Fruit fly (Drosophila melanogaster) whole organism, embryonic: ENCODE results near the gene CBP.
A peak's percentile ranks its signal among the peaks of the same experiment; 100 is the strongest.

ENCODE experiments used
- Abd-B ChIP-seq: fragments of 200-800 bp; sonication (Bioruptor generic); optimal IDR thresholded peaks from 2 replicates; lab custom pipeline; 2018; ENCODE audit warnings: missing biosample characterization, mild to moderate bottlenecking, missing genetic modification characterization, moderate library complexity
- Atf3 ChIP-seq: fragments of 200-800 bp; sonication (Bioruptor generic); optimal IDR thresholded peaks from 3 replicates; lab custom pipeline; 2016; ENCODE audit warnings: missing biosample characterization, missing genetic modification characterization
- CG10147 ChIP-seq: fragments of 200-800 bp; sonication (Bioruptor generic); optimal IDR thresholded peaks from 2 replicates; lab custom pipeline; 2019; ENCODE audit warnings: missing biosample characterization, mild to moderate bottlenecking, missing genetic modification characterization, moderate library complexity
- CG11398 ChIP-seq: fragments of 200-800 bp; sonication (Bioruptor generic); optimal IDR thresholded peaks from 2 replicates; lab custom pipeline; 2016; ENCODE audit warnings: missing biosample characterization, missing genetic modification characterization
- CG13287 ChIP-seq: fragments of 200-800 bp; sonication (Bioruptor generic); IDR thresholded peaks from 2 replicates; pipeline ENCODE4 v1.3.6; 2022; ENCODE audit warnings: missing biosample characterization, missing genetic modification characterization; ENCODE audit not compliant: partially characterized antibody
- CG14441 ChIP-seq: fragments of 200-800 bp; sonication (Bioruptor generic); IDR thresholded peaks from 2 replicates; pipeline ENCODE4 v1.3.6; 2022; ENCODE audit warnings: missing biosample characterization, missing genetic modification characterization
- CG1529 ChIP-seq: fragments of 200-800 bp; sonication (Bioruptor generic); optimal IDR thresholded peaks from 3 replicates; lab custom pipeline; 2018; ENCODE audit warnings: missing biosample characterization, missing genetic modification characterization
- CG1602 ChIP-seq: fragments of 200-800 bp; sonication (Bioruptor generic); optimal IDR thresholded peaks from 3 replicates; lab custom pipeline; 2016; ENCODE audit warnings: missing biosample characterization, missing genetic modification characterization
- CG17328 ChIP-seq: fragments of 200-800 bp; sonication (Bioruptor generic); IDR thresholded peaks from 2 replicates; pipeline ENCODE4 v1.3.6; 2022; ENCODE audit warnings: missing biosample characterization, missing genetic modification characterization
- CG17568 ChIP-seq: fragments of 200-800 bp; sonication (Bioruptor generic); optimal IDR thresholded peaks from 2 replicates; lab custom pipeline; 2018; ENCODE audit warnings: missing biosample characterization, mild to moderate bottlenecking, missing genetic modification characterization, moderate library complexity
- CG30020 ChIP-seq: fragments of 200-800 bp; optimal IDR thresholded peaks from 2 replicates; lab custom pipeline; 2019; ENCODE audit warnings: missing biosample characterization, mild to moderate bottlenecking, missing genetic modification characterization, moderate library complexity
- CG33213 ChIP-seq: fragments of 200-800 bp; sonication (Bioruptor generic); optimal IDR thresholded peaks from 3 replicates; lab custom pipeline; 2016; ENCODE audit warnings: missing biosample characterization, missing genetic modification characterization
- CG33557 ChIP-seq: fragments of 200-800 bp; sonication (Bioruptor generic); optimal IDR thresholded peaks from 2 replicates; lab custom pipeline; 2019; ENCODE audit warnings: missing biosample characterization, mild to moderate bottlenecking, missing genetic modification characterization, moderate library complexity
- CG3407 ChIP-seq: fragments of 200-800 bp; sonication (Bioruptor generic); optimal IDR thresholded peaks from 2 replicates; lab custom pipeline; 2018; ENCODE audit warnings: missing biosample characterization, mild to moderate bottlenecking, missing genetic modification characterization
- CG4707 ChIP-seq: fragments of 200-800 bp; sonication (Bioruptor generic); optimal IDR thresholded peaks from 2 replicates; lab custom pipeline; 2018; ENCODE audit warnings: missing biosample characterization, mild to moderate bottlenecking, missing genetic modification characterization, moderate library complexity
- CG4820 ChIP-seq: fragments of 200-800 bp; sonication (Bioruptor generic); optimal IDR thresholded peaks from 3 replicates; lab custom pipeline; 2016; ENCODE audit warnings: missing biosample characterization, missing genetic modification characterization
- CG5245 ChIP-seq: fragments of 200-800 bp; sonication (Bioruptor generic); optimal IDR thresholded peaks from 3 replicates; lab custom pipeline; 2016; ENCODE audit warnings: missing biosample characterization, missing genetic modification characterization
- CG6272 ChIP-seq: fragments of 200-800 bp; sonication (Bioruptor generic); IDR thresholded peaks from 2 replicates; pipeline ENCODE4 v1.3.6; 2022; ENCODE audit warnings: missing biosample characterization, missing genetic modification characterization
- CG6689 ChIP-seq: fragments of 200-800 bp; sonication (Bioruptor generic); IDR thresholded peaks from 2 replicates; pipeline ENCODE4 v1.3.6; 2022; ENCODE audit warnings: missing biosample characterization, missing genetic modification characterization
- CG8765 ChIP-seq: fragments of 200-800 bp; sonication (Bioruptor generic); IDR thresholded peaks from 2 replicates; pipeline ENCODE4 v1.3.6; 2022; ENCODE audit warnings: missing biosample characterization, missing genetic modification characterization
- CG8944 ChIP-seq: fragments of 200-800 bp; sonication (Bioruptor generic); optimal IDR thresholded peaks from 3 replicates; lab custom pipeline; 2016; ENCODE audit warnings: missing biosample characterization, missing genetic modification characterization
- CG9932 ChIP-seq: fragments of 200-800 bp; sonication (Bioruptor generic); IDR thresholded peaks from 2 replicates; pipeline ENCODE4 v1.3.6; 2022; ENCODE audit warnings: missing biosample characterization, missing genetic modification characterization
- CHES-1-like ChIP-seq: fragments of 200-800 bp; sonication (Bioruptor generic); optimal IDR thresholded peaks from 2 replicates; lab custom pipeline; 2016; ENCODE audit warnings: missing biosample characterization, missing genetic modification characterization
- Camta ChIP-seq: fragments of 200-800 bp; sonication (Bioruptor generic); optimal IDR thresholded peaks from 2 replicates; lab custom pipeline; 2016; ENCODE audit warnings: missing biosample characterization, missing genetic modification characterization
- D19B ChIP-seq: fragments of 200-800 bp; sonication (Bioruptor generic); optimal IDR thresholded peaks from 2 replicates; lab custom pipeline; 2017; ENCODE audit warnings: missing biosample characterization, mild to moderate bottlenecking, missing genetic modification characterization
- E2f2 ChIP-seq: fragments of 200-800 bp; sonication (Bioruptor generic); IDR thresholded peaks from 2 replicates; pipeline ENCODE4 v1.3.6; 2022; ENCODE audit warnings: missing biosample characterization, missing genetic modification characterization
- Eip74EF ChIP-seq, 2 experiments: fragments of 200-800 bp in 1 of 2; fragments of >200 bp in 1 of 2; sonication (Bioruptor generic) in 1 of 2; optimal IDR thresholded peaks; 2 replicates each; lab custom pipeline; 2017 to 2019; ENCODE audit warnings: missing biosample characterization in 2 of 2, missing genetic modification characterization in 2 of 2, mild to moderate bottlenecking in 1 of 2, moderate library complexity in 1 of 2
- Hand ChIP-seq: fragments of 200-800 bp; sonication (Bioruptor generic); optimal IDR thresholded peaks from 2 replicates; lab custom pipeline; 2017; ENCODE audit warnings: mild to moderate bottlenecking, missing biosample characterization, missing genetic modification reagents, missing genetic modification characterization
- Hmx ChIP-seq: fragments of 200-800 bp; sonication (Bioruptor generic); optimal IDR thresholded peaks from 2 replicates; lab custom pipeline; 2016; ENCODE audit warnings: missing biosample characterization, missing genetic modification characterization
- Max ChIP-seq: fragments of 200-800 bp; sonication (Bioruptor generic); optimal IDR thresholded peaks from 2 replicates; lab custom pipeline; 2016; ENCODE audit warnings: missing biosample characterization, mild to moderate bottlenecking, missing genetic modification characterization
- NC2α ChIP-seq: fragments of 200-800 bp; sonication (Bioruptor generic); optimal IDR thresholded peaks from 2 replicates; lab custom pipeline; 2016; ENCODE audit warnings: missing biosample characterization, missing genetic modification characterization
- Nf-YC ChIP-seq: fragments of 200-800 bp; optimal IDR thresholded peaks from 3 replicates; lab custom pipeline; 2019; ENCODE audit warnings: missing biosample characterization, mild to moderate bottlenecking, missing genetic modification characterization, moderate library complexity
- Ravus ChIP-seq: fragments of 200-800 bp; sonication (Bioruptor generic); IDR thresholded peaks from 2 replicates; pipeline ENCODE4 v1.3.6; 2022; ENCODE audit warnings: missing biosample characterization, missing genetic modification characterization
- Six4 ChIP-seq: fragments of 200-800 bp; sonication (Bioruptor generic); optimal IDR thresholded peaks from 2 replicates; lab custom pipeline; 2016; ENCODE audit warnings: missing biosample characterization, missing genetic modification characterization
- Sry-δ ChIP-seq: fragments of 200-800 bp; sonication (Bioruptor generic); optimal IDR thresholded peaks from 2 replicates; lab custom pipeline; 2016; ENCODE audit warnings: missing biosample characterization, missing genetic modification characterization
- Ssrp ChIP-seq: fragments of 200-800 bp; sonication (Bioruptor generic); optimal IDR thresholded peaks from 2 replicates; lab custom pipeline; 2018; ENCODE audit warnings: missing biosample characterization, mild to moderate bottlenecking, missing genetic modification characterization, moderate library complexity
- Stat92E ChIP-seq, 3 experiments: fragments of >200 bp in 2 of 3; fragments of 200-800 bp in 1 of 3; sonication (Bioruptor generic) in 1 of 3; optimal IDR thresholded peaks; 2 replicates each; lab custom pipeline; 2017 to 2019; ENCODE audit warnings: missing biosample characterization in 3 of 3, missing genetic modification characterization in 3 of 3, mild to moderate bottlenecking in 1 of 3, moderate library complexity in 1 of 3
- ac ChIP-seq: fragments of 200-800 bp; sonication (Bioruptor generic); optimal IDR thresholded peaks from 3 replicates; lab custom pipeline; 2017; ENCODE audit warnings: missing biosample characterization, mild to moderate bottlenecking, missing genetic modification characterization
- ara ChIP-seq: fragments of 200-800 bp; sonication (Bioruptor generic); IDR thresholded peaks from 2 replicates; pipeline ENCODE4 v1.3.6; 2022; ENCODE audit warnings: missing biosample characterization, missing genetic modification characterization
- fru ChIP-seq: fragments of >200 bp; optimal IDR thresholded peaks from 2 replicates; lab custom pipeline; 2017
- gsb-n ChIP-seq: fragments of 200-800 bp; sonication (Bioruptor generic); optimal IDR thresholded peaks from 3 replicates; lab custom pipeline; 2018; ENCODE audit warnings: missing biosample characterization, mild to moderate bottlenecking, missing genetic modification characterization
- h ChIP-seq: fragments of >200 bp; optimal IDR thresholded peaks from 2 replicates; lab custom pipeline; 2017
- hth ChIP-seq: fragments of >200 bp; optimal IDR thresholded peaks from 2 replicates; lab custom pipeline; 2017; ENCODE audit warnings: inconsistent platforms
- so ChIP-seq: fragments of 200-800 bp; sonication (Bioruptor generic); IDR thresholded peaks from 3 replicates; pipeline ENCODE4 v1.3.6; 2022; ENCODE audit warnings: missing biosample characterization, missing genetic modification characterization

CBP gene

dm6 chrX:7324816-7325246 is 12.3 kb upstream of the CBP start (continued):
- TF ChIP-seq CG33557 (peak; percentile 97), hth (lab: Kevin White, UChicago) (no peak), CG6272 (GFP tag; lab: Robert Waterston, UW) (peak; percentile 89), Hmx (peak; percentile 43), CG9932 (GFP tag; lab: Robert Waterston, UW) (peak; percentile 82), CG4820 (GFP tag; lab: Kevin White, UChicago) (peak; percentile 96), h (lab: Kevin White, UChicago) (no peak), CHES-1-like (GFP tag; lab: Kevin White, UChicago) (peak; percentile 38), Max (GFP tag; lab: Kevin White, UChicago) (peak; percentile 93), Ssrp (tag; lab: Kevin White, UChicago) (peak; percentile 97), CG11398 (GFP tag; lab: Kevin White, UChicago) (peak; percentile 77), CG4707 (peak; percentile 98), CG1602 (GFP tag; lab: Kevin White, UChicago) (peak; percentile 95), CG1529 (GFP tag; lab: Kevin White, UChicago) (peak; percentile 95), NC2α (GFP tag; lab: Kevin White, UChicago) (peak; percentile 35), Atf3 (GFP tag; lab: Kevin White, UChicago) (peak; percentile 54), Eip74EF (GFP tag; optimal IDR thresholded peaks at IDR 0.05; lab: Kevin White, UChicago) (peak in 1 of 2 experiments; percentile 98), Hand (GFP tag; lab: Kevin White, UChicago) (peak; percentile 90), CG17328 (GFP tag; lab: Robert Waterston, UW) (peak; percentile 97), ara (GFP tag; lab: Robert Waterston, UW) (peak; percentile 97), CG8765 (GFP tag; lab: Robert Waterston, UW) (peak; percentile 94), Sry-δ (peak; percentile 28), Camta (GFP tag; lab: Kevin White, UChicago) (peak; percentile 74), CG30020 (tag; lab: Kevin White, UChicago) (peak; percentile 84), CG5245 (GFP tag; lab: Kevin White, UChicago) (peak; percentile 93), E2f2 (GFP tag; lab: Robert Waterston, UW) (peak; percentile 79), CG13287 (GFP tag; lab: Robert Waterston, UW) (no peak), so (GFP tag; lab: Robert Waterston, UW) (peak; percentile 96), Abd-B (GFP tag; lab: Kevin White, UChicago) (peak; percentile 93), ac (peak; percentile 95), CG8944 (GFP tag; lab: Kevin White, UChicago) (peak; percentile 57), CG33213 (GFP tag; lab: Kevin White, UChicago) (peak; percentile 60), CG14441 (GFP tag; lab: Robert Waterston, UW) (peak; percentile 92), CG6689 (GFP tag; lab: Robert Waterston, UW) (peak; percentile 96), D19B (peak; percentile 78), CG3407 (GFP tag; lab: Kevin White, UChicago) (peak; percentile 94)

dm6 chrX:7328746-7329145 is 8.4 kb upstream of the CBP start, which contains the start of gene Acsf3:
Acsf3 (plus strand) TSS chrX:7329046.
- no peak for TF ChIP-seq Nf-YC (tag; lab: Kevin White, UChicago)
- TF ChIP-seq gsb-n (tag; lab: Kevin White, UChicago): no peak
- no peak for TF ChIP-seq Ravus (GFP tag; lab: Robert Waterston, UW)
- TF ChIP-seq Six4 (GFP tag; lab: Kevin White, UChicago): no peak
- no peak for TF ChIP-seq CG17568 (GFP tag; lab: Kevin White, UChicago)
- no peak for TF ChIP-seq Stat92E (GFP tag; optimal IDR thresholded peaks at IDR 0.05; lab: Kevin White, UChicago)
- no peak for TF ChIP-seq fru
- TF ChIP-seq CG10147 (GFP tag; lab: Kevin White, UChicago): no peak
- TF ChIP-seq, all 482 proteins: peak for 0
